Worm (Caenorhabditis elegans) whole organism, young adult: ENCODE data around the gene kel-8.

ENCODE experiments used
- Y67H2A.10 ChIP-seq: fragments of 200-800 bp; sonication (Bioruptor generic); conservative IDR thresholded peaks from 2 replicates; pipeline ENCODE4 v1.3.6; 2022; ENCODE audit warnings: missing genetic modification reagents, missing genetic modification characterization, missing compliant biosample characterization
- bed-1 ChIP-seq: fragments of 200-800 bp; sonication (Bioruptor generic); IDR thresholded peaks from 2 replicates; pipeline ENCODE4 v1.3.6; 2022; ENCODE audit warnings: missing genetic modification reagents, missing genetic modification characterization, missing compliant biosample characterization
- nfyb-1 ChIP-seq: fragments of 200-800 bp; sonication (Bioruptor generic); IDR thresholded peaks from 2 replicates; pipeline ENCODE4 v1.3.6; 2022; ENCODE audit warnings: missing genetic modification reagents, missing genetic modification characterization, missing compliant biosample characterization

DNA sequence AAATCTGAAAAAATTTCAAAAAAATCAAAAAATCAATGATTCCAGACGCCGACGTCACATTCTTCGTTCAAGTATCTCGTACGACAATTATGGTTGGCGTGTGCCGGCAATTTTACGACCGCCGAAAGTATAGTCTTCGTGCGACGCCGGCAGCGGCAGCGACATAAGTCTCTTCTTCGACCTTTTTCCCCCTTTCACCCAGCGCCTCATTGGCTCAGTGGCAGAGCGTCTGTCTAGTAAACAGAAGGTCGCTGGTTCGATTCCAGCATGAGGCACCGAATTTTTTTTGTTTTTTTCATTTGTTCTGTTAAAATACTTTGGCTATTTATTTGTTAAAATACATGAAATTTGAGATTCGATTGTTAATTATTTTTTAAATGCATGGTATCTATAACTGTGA lies 2.6 kb downstream of the kel-8 start:
- no peak for TF ChIP-seq bed-1
- TF ChIP-seq nfyb-1 (GFP tag; lab: Robert Waterston, UW), result peak; percentile 71
- no peak for TF ChIP-seq Y67H2A.10 (GFP tag; lab: Robert Waterston, UW)
